Fruit fly (Drosophila melanogaster) whole organism: ENCODE measurements around the gene CG13884.

ENCODE experiments used
- CG8478 ChIP-seq: fragments of >200 bp; optimal IDR thresholded peaks from 2 replicates; lab custom pipeline; 2018; ENCODE audit warnings: inconsistent platforms
- Dll ChIP-seq: fragments of >200 bp; optimal IDR thresholded peaks from 2 replicates; lab custom pipeline; 2017
- EcR ChIP-seq, 2 experiments: fragments of >200 bp; optimal IDR thresholded peaks; 2 replicates each; lab custom pipeline; 2017; ENCODE audit warnings: missing biosample characterization in 2 of 2, missing genetic modification characterization in 2 of 2, missing genetic modification reagents in 2 of 2
- pan ChIP-seq: fragments of >200 bp; optimal IDR thresholded peaks from 2 replicates; lab custom pipeline; 2017
- psq ChIP-seq: fragments of >200 bp; optimal IDR thresholded peaks from 2 replicates; lab custom pipeline; 2017
- usp ChIP-seq: fragments of >200 bp; optimal IDR thresholded peaks from 2 replicates; lab custom pipeline; 2017; ENCODE audit warnings: missing biosample characterization, missing genetic modification characterization, mixed read lengths

DNA sequence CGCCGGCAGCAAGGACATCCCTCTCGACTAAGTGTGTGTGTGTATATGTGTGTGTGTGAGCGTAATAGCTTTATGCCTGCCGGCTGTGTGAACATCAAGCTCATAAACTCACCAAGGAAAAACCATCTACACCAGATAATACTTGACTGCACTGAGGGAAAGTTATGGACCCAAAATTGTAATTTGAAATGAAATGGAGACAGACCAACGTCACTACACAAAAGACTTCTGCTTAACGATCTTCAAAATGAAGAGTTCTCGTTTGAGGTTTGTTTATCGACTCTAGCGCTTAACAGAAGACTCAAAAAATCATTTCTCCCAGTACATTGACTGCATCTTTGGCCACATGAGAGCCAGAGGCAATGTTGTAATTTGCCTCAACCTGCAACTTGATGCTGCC, 21.9 kb upstream of the CG13884 start:
- TF ChIP-seq Dll (lab: Kevin White, UChicago) = no peak
- TF ChIP-seq CG8478 = no peak
- TF ChIP-seq EcR (GFP tag; optimal IDR thresholded peaks at IDR 0.05; lab: Kevin White, UChicago) = no peak
- no peak for TF ChIP-seq pan (lab: Kevin White, UChicago)
- no peak for TF ChIP-seq psq (lab: Kevin White, UChicago)
- TF ChIP-seq usp = no peak
